Fruit fly (Drosophila melanogaster) whole organism, prepupa: ENCODE results near the gene CG6454.

ENCODE experiments used
- Blimp-1 ChIP-seq: fragments of 200-800 bp; sonication (Bioruptor generic); optimal IDR thresholded peaks from 3 replicates; lab custom pipeline; 2017; ENCODE audit warnings: missing biosample characterization, missing genetic modification characterization, mild to moderate bottlenecking, moderate library complexity, missing genetic modification reagents
- CG10631 ChIP-seq: fragments of 200-800 bp; sonication (Bioruptor generic); optimal IDR thresholded peaks from 2 replicates; lab custom pipeline; 2016; ENCODE audit warnings: missing biosample characterization, missing genetic modification characterization
- CG10669 ChIP-seq: fragments of 200-800 bp; sonication (Bioruptor generic); optimal IDR thresholded peaks from 3 replicates; lab custom pipeline; 2018; ENCODE audit warnings: missing biosample characterization, mild to moderate bottlenecking, missing genetic modification characterization, moderate library complexity
- CG11762 ChIP-seq: fragments of 200-800 bp; sonication (Bioruptor generic); optimal IDR thresholded peaks from 3 replicates; lab custom pipeline; 2016; ENCODE audit warnings: missing biosample characterization, missing genetic modification characterization; ENCODE audit not compliant: insufficient read depth
- CG15336 ChIP-seq: fragments of 200-800 bp; sonication (Bioruptor generic); IDR thresholded peaks from 2 replicates; pipeline ENCODE4 v1.3.6; 2022; ENCODE audit warnings: missing biosample characterization, missing genetic modification characterization
- CG16779 ChIP-seq: fragments of 200-800 bp; sonication (Bioruptor generic); optimal IDR thresholded peaks from 3 replicates; lab custom pipeline; 2017; ENCODE audit warnings: missing biosample characterization, mild to moderate bottlenecking, missing genetic modification characterization
- CG3032 ChIP-seq: fragments of 200-800 bp; optimal IDR thresholded peaks from 2 replicates; lab custom pipeline; 2019; ENCODE audit warnings: missing biosample characterization, mild to moderate bottlenecking, missing genetic modification characterization, moderate library complexity
- CG31627 ChIP-seq: fragments of 200-800 bp; sonication (Bioruptor generic); optimal IDR thresholded peaks from 3 replicates; lab custom pipeline; 2016; ENCODE audit warnings: missing biosample characterization, missing genetic modification characterization
- CG32006 ChIP-seq: fragments of 200-800 bp; sonication (Bioruptor generic); optimal IDR thresholded peaks from 3 replicates; lab custom pipeline; 2017; ENCODE audit warnings: missing biosample characterization, mild to moderate bottlenecking, missing genetic modification characterization
- CG34406 ChIP-seq: fragments of 200-800 bp; sonication (Bioruptor generic); optimal IDR thresholded peaks from 3 replicates; lab custom pipeline; 2016; ENCODE audit warnings: missing biosample characterization, missing genetic modification characterization
- CG4318 ChIP-seq: fragments of 200-800 bp; sonication (Bioruptor generic); optimal IDR thresholded peaks from 3 replicates; lab custom pipeline; 2017; ENCODE audit warnings: missing biosample characterization, mild to moderate bottlenecking, missing genetic modification characterization
- CG6792 ChIP-seq: fragments of 200-800 bp; sonication (Bioruptor generic); optimal IDR thresholded peaks from 3 replicates; lab custom pipeline; 2016; ENCODE audit warnings: missing biosample characterization, missing genetic modification characterization
- CG6808 ChIP-seq: fragments of 200-800 bp; sonication (Bioruptor generic); optimal IDR thresholded peaks from 3 replicates; lab custom pipeline; 2017; ENCODE audit warnings: missing biosample characterization, missing genetic modification characterization, mild to moderate bottlenecking, moderate library complexity, missing genetic modification reagents
- CG6854 ChIP-seq: fragments of 200-800 bp; sonication (Bioruptor generic); optimal IDR thresholded peaks from 2 replicates; lab custom pipeline; 2017; ENCODE audit warnings: missing biosample characterization, mild to moderate bottlenecking, missing genetic modification characterization
- CG7368 ChIP-seq: fragments of 200-800 bp; sonication (Bioruptor generic); optimal IDR thresholded peaks from 3 replicates; lab custom pipeline; 2016; ENCODE audit warnings: missing biosample characterization, missing genetic modification characterization
- CG8119 ChIP-seq: fragments of 200-800 bp; sonication (Bioruptor generic); IDR thresholded peaks from 3 replicates; pipeline ENCODE4 v1.3.6; 2022; ENCODE audit warnings: missing biosample characterization, missing genetic modification characterization
- CG8319 ChIP-seq: fragments of 200-800 bp; sonication (Bioruptor generic); optimal IDR thresholded peaks from 3 replicates; lab custom pipeline; 2016; ENCODE audit warnings: missing biosample characterization, missing genetic modification characterization
- CG8632 ChIP-seq: fragments of 200-800 bp; sonication (Bioruptor generic); optimal IDR thresholded peaks from 3 replicates; lab custom pipeline; 2016; ENCODE audit warnings: missing biosample characterization, missing genetic modification characterization
- Eip75B ChIP-seq: fragments of 200-800 bp; sonication (Bioruptor generic); optimal IDR thresholded peaks from 3 replicates; lab custom pipeline; 2016; ENCODE audit warnings: missing biosample characterization, missing genetic modification characterization
- Eip78C ChIP-seq: fragments of 200-800 bp; sonication (Bioruptor generic); peaks from one replicate; lab custom pipeline; 2016; ENCODE audit warnings: missing biosample characterization, missing genetic modification characterization
- Eip93F ChIP-seq: fragments of 200-800 bp; sonication (Bioruptor generic); optimal IDR thresholded peaks from 2 replicates; lab custom pipeline; 2016; ENCODE audit warnings: missing biosample characterization, mild to moderate bottlenecking, missing genetic modification characterization
- Ets21C ChIP-seq: fragments of 200-800 bp; sonication (Bioruptor generic); optimal IDR thresholded peaks from 3 replicates; lab custom pipeline; 2016; ENCODE audit warnings: missing biosample characterization, missing genetic modification characterization
- Gug ChIP-seq: fragments of 200-800 bp; sonication (Bioruptor generic); IDR thresholded peaks from 2 replicates; pipeline ENCODE4 v1.3.6; 2022; ENCODE audit warnings: missing biosample characterization, missing genetic modification characterization
- Hr38 ChIP-seq: sonication (Bioruptor generic); optimal IDR thresholded peaks from 2 replicates; lab custom pipeline; 2016; ENCODE audit warnings: missing biosample characterization, missing genetic modification characterization
- Hr39 ChIP-seq: fragments of 200-800 bp; sonication (Bioruptor generic); optimal IDR thresholded peaks from 2 replicates; lab custom pipeline; 2016; ENCODE audit warnings: missing biosample characterization, missing genetic modification characterization
- Hr4 ChIP-seq: fragments of 200-800 bp; sonication (Bioruptor generic); optimal IDR thresholded peaks from 3 replicates; lab custom pipeline; 2016; ENCODE audit warnings: missing biosample characterization, missing genetic modification characterization
- Met ChIP-seq: fragments of 200-800 bp; sonication (Bioruptor generic); optimal IDR thresholded peaks from 3 replicates; lab custom pipeline; 2016; ENCODE audit warnings: missing biosample characterization, missing genetic modification characterization
- OdsH ChIP-seq: fragments of 200-800 bp; sonication (Bioruptor generic); optimal IDR thresholded peaks from 3 replicates; lab custom pipeline; 2016; ENCODE audit warnings: missing biosample characterization, missing genetic modification characterization
- Smox ChIP-seq: fragments of 200-800 bp; sonication (Bioruptor generic); optimal IDR thresholded peaks from 3 replicates; lab custom pipeline; 2016; ENCODE audit warnings: missing biosample characterization, missing genetic modification characterization
- Sox102F ChIP-seq: fragments of 200-800 bp; sonication (Bioruptor generic); optimal IDR thresholded peaks from 2 replicates; lab custom pipeline; 2016; ENCODE audit warnings: missing biosample characterization, mild to moderate bottlenecking, missing genetic modification characterization
- achi ChIP-seq: fragments of 200-800 bp; sonication (Bioruptor generic); optimal IDR thresholded peaks from 3 replicates; lab custom pipeline; 2016; ENCODE audit warnings: missing biosample characterization, missing genetic modification characterization
- acj6 ChIP-seq: fragments of 200-800 bp; sonication (Bioruptor generic); optimal IDR thresholded peaks from 3 replicates; lab custom pipeline; 2016; ENCODE audit warnings: missing biosample characterization, missing genetic modification characterization
- cyc ChIP-seq: fragments of 200-800 bp; sonication (Bioruptor generic); optimal IDR thresholded peaks from 3 replicates; lab custom pipeline; 2016; ENCODE audit warnings: missing biosample characterization, missing genetic modification characterization
- eg ChIP-seq: fragments of 200-800 bp; sonication (Bioruptor generic); IDR thresholded peaks from 3 replicates; pipeline ENCODE4 v1.3.6; 2022; ENCODE audit warnings: missing biosample characterization, missing genetic modification characterization
- esn ChIP-seq: fragments of 200-800 bp; sonication (Bioruptor generic); optimal IDR thresholded peaks from 2 replicates; lab custom pipeline; 2016; ENCODE audit warnings: missing biosample characterization, mild to moderate bottlenecking, missing genetic modification characterization, moderate library complexity
- fd59A ChIP-seq: fragments of 200-800 bp; sonication (Bioruptor generic); optimal IDR thresholded peaks from 2 replicates; lab custom pipeline; 2017; ENCODE audit warnings: missing biosample characterization, mild to moderate bottlenecking, missing genetic modification characterization, missing genetic modification reagents
- fd85E ChIP-seq: fragments of 200-800 bp; sonication (Bioruptor generic); optimal IDR thresholded peaks from 3 replicates; lab custom pipeline; 2016; ENCODE audit warnings: missing biosample characterization, missing genetic modification characterization
- fkh ChIP-seq: fragments of 200-800 bp; sonication (Bioruptor generic); optimal IDR thresholded peaks from 3 replicates; lab custom pipeline; 2017; ENCODE audit warnings: missing biosample characterization, mild to moderate bottlenecking, missing genetic modification characterization, moderate library complexity
- lz ChIP-seq: fragments of 200-800 bp; sonication (Bioruptor generic); optimal IDR thresholded peaks from 3 replicates; lab custom pipeline; 2016; ENCODE audit warnings: missing biosample characterization, missing genetic modification characterization
- pdm3 ChIP-seq: fragments of 200-800 bp; sonication (Bioruptor generic); optimal IDR thresholded peaks from 3 replicates; lab custom pipeline; 2016; ENCODE audit warnings: missing biosample characterization, missing genetic modification characterization
- salr ChIP-seq, 2 experiments: fragments of 200-800 bp; sonication (Bioruptor generic); optimal IDR thresholded peaks; 3 replicates each; lab custom pipeline; 2016 to 2018; ENCODE audit warnings: missing biosample characterization in 2 of 2, missing genetic modification characterization in 2 of 2, mild to moderate bottlenecking in 1 of 2
- spab ChIP-seq: fragments of 200-800 bp; sonication (Bioruptor generic); optimal IDR thresholded peaks from 2 replicates; lab custom pipeline; 2017; ENCODE audit warnings: missing biosample characterization, mild to moderate bottlenecking, missing genetic modification characterization, missing genetic modification reagents
- ss ChIP-seq, 2 experiments: fragments of 200-800 bp; sonication (Bioruptor generic); optimal IDR thresholded peaks; 2 replicates in 1 of 2; 3 replicates in 1 of 2; lab custom pipeline; 2017 to 2018; ENCODE audit warnings: mild to moderate bottlenecking in 2 of 2, missing biosample characterization in 2 of 2, missing genetic modification characterization in 2 of 2, moderate library complexity in 1 of 2
- topi ChIP-seq: fragments of 200-800 bp; sonication (Bioruptor generic); optimal IDR thresholded peaks from 3 replicates; lab custom pipeline; 2016; ENCODE audit warnings: missing biosample characterization, missing genetic modification characterization

CG6454 gene

dm6 chr3R:24318217-24319082 lies 30.5 kb upstream of the CG6454 start, which contains the start of the genes Nab2 and BRWD3 (continued):
- peak; percentile 40 for TF ChIP-seq CG6792 (GFP tag; lab: Kevin White, UChicago)
- no peak for TF ChIP-seq Eip93F
- TF ChIP-seq Met (GFP tag; lab: Kevin White, UChicago): no peak
- TF ChIP-seq CG7368 (GFP tag; lab: Kevin White, UChicago): no peak
- no peak for TF ChIP-seq CG16779 (tag; lab: Kevin White, UChicago)
- no peak for TF ChIP-seq CG4318 (GFP tag; lab: Kevin White, UChicago)
- TF ChIP-seq CG10669: no peak
- no peak for TF ChIP-seq Hr4
- peak; percentile 54 for TF ChIP-seq lz (GFP tag; lab: Kevin White, UChicago)
- TF ChIP-seq CG8632: no peak
- no peak for TF ChIP-seq CG6808 (GFP tag; lab: Kevin White, UChicago)
- TF ChIP-seq CG11762 (GFP tag; lab: Kevin White, UChicago): peak; percentile 28
- TF ChIP-seq fd85E: no peak
- no peak for TF ChIP-seq Smox (GFP tag; lab: Kevin White, UChicago)
- no peak for TF ChIP-seq CG34406
- TF ChIP-seq Eip75B (GFP tag; lab: Kevin White, UChicago): no peak
- peak; percentile 56 for TF ChIP-seq CG31627
- TF ChIP-seq Eip78C (GFP tag; lab: Kevin White, UChicago): no peak
- peak; percentile 25; the same call in 1 of the 2 replicates for TF ChIP-seq Gug (GFP tag; lab: Robert Waterston, UW)
- TF ChIP-seq CG8319 (GFP tag; lab: Kevin White, UChicago): no peak
- no peak for TF ChIP-seq OdsH
- no peak for TF ChIP-seq topi (GFP tag; lab: Kevin White, UChicago)
- no peak for TF ChIP-seq Hr38 (GFP tag; lab: Kevin White, UChicago)
- no peak for TF ChIP-seq CG10631 (GFP tag; lab: Kevin White, UChicago)
- TF ChIP-seq, all 60 proteins: peak for 14

DNA sequence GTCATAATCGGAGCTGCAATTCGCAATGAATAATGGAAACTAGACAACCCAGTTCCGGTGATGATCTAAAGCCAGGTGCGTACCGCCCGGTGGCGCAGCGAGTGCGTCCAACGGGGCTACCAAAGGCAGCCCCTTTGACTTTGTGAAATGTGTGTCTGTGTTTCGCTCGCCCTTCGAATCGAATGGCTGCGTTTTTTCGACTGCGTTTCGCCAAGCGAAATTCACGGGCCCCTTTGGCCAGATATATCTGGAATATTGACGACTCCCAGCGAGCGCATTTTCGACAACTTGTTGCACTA lies 29.9 kb upstream of the CG6454 start:
- TF ChIP-seq CG11762 (GFP tag; lab: Kevin White, UChicago) (no peak), Blimp-1 (no peak), ss (GFP tag; optimal IDR thresholded peaks at IDR 0.05; lab: Kevin White, UChicago) (no peak), CG10669 (no peak), CG8319 (GFP tag; lab: Kevin White, UChicago) (no peak), CG32006 (GFP tag; lab: Kevin White, UChicago) (no peak), acj6 (no peak), CG16779 (tag; lab: Kevin White, UChicago) (no peak), CG3032 (no peak), pdm3 (GFP tag; lab: Kevin White, UChicago) (no peak), Hr38 (GFP tag; lab: Kevin White, UChicago) (no peak), CG8632 (no peak), topi (GFP tag; lab: Kevin White, UChicago) (no peak), CG6854 (GFP tag; lab: Kevin White, UChicago) (no peak), salr (GFP tag; optimal IDR thresholded peaks at IDR 0.05; lab: Kevin White, UChicago) (no peak), Hr39 (GFP tag; lab: Kevin White, UChicago) (no peak)

dm6 chr3R:24319632-24320341 lies 29.2 kb upstream of the CG6454 start:
- no peak for TF ChIP-seq fkh
- TF ChIP-seq Smox (GFP tag; lab: Kevin White, UChicago): no peak
- no peak for TF ChIP-seq Sox102F (GFP tag; lab: Kevin White, UChicago)
- no peak for TF ChIP-seq esn
- TF ChIP-seq eg (GFP tag; lab: Robert Waterston, UW): 0 out of 3 replicates have a peak, but pooled peaks have one; percentile 34
- no peak for TF ChIP-seq CG31627
- no peak for TF ChIP-seq CG7368 (GFP tag; lab: Kevin White, UChicago)
- no peak for TF ChIP-seq lz (GFP tag; lab: Kevin White, UChicago)
- no peak for TF ChIP-seq CG8119 (GFP tag; lab: Robert Waterston, UW)
- no peak for TF ChIP-seq CG34406
- no peak for TF ChIP-seq fd59A (GFP tag; lab: Kevin White, UChicago)
- no peak for TF ChIP-seq Hr39 (GFP tag; lab: Kevin White, UChicago)
- TF ChIP-seq ss (GFP tag; optimal IDR thresholded peaks at IDR 0.05; lab: Kevin White, UChicago): no peak
- TF ChIP-seq Eip93F: no peak
- TF ChIP-seq CG6792 (GFP tag; lab: Kevin White, UChicago): no peak
- TF ChIP-seq Eip75B (GFP tag; lab: Kevin White, UChicago): no peak
- TF ChIP-seq CG4318 (GFP tag; lab: Kevin White, UChicago): no peak
- no peak for TF ChIP-seq achi
- TF ChIP-seq CG8632: no peak
- no peak for TF ChIP-seq Ets21C
- TF ChIP-seq spab: no peak
- TF ChIP-seq CG15336 (GFP tag; lab: Robert Waterston, UW): no peak
- TF ChIP-seq cyc: no peak
- TF ChIP-seq CG6854 (GFP tag; lab: Kevin White, UChicago): peak; percentile 7
